Fruit fly (Drosophila melanogaster): ENCODE data around the gene CG1239.

CG1239 gene

DNA sequence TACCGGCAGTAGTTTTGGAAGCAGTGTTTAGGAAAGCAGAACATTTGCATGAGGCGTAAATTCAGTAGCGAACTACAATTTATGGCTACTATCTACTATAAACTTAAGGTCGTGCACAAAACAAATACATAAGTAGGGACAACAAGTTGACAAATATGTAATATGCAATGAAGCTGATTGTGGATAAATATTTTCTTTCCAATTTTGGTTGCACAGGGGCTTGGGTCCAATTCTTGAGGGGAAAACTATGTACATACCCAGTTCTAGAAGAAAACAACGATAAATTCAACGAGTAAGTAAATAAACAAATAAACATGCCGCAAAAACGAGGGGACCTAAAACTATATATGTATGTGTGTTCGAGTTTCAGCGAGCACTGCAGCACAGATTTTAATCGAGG is 27.7 kb downstream of the CG1239 start:
- TF ChIP-seq CG3032 (tag; optimal IDR thresholded peaks at IDR 0.05) (no peak), fkh (GFP tag; optimal IDR thresholded peaks at IDR 0.05) (peak; percentile 55)

DNA sequence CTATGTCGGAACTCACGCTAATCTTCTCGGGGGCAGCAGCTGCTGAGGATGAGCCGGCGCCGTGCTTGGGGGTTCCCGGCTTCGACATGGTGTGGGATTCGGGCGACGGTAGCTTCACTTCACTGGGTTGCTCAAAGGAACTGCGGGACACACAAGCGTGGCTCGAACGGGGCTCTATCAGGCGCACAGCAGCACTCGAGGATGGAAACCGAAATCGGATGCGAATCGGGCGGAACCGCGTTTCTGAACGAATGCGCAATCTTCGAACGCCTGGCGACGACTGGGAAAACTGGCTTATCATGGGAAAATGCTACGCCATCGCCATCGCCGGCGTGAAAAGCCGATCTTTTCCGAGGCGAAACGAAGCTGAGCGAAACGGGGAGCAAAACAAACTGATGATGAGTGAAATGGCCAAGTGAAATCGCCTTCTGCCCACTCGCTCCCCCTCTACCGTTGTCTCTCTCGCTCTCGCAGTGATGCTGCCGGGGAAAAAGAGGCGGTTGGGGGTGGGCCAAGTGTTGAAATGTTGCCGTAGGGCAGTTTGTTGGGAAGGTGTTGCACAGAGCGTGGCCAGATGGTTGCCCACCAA is 38.4 kb downstream of the CG1239 start:
- TF ChIP-seq svp (GFP tag) (no peak), eg (GFP tag; IDR thresholded peaks at IDR 0.05) (0 out of 3 replicates have a peak, but pooled peaks have one; percentile 21)

- TF ChIP-seq svp (GFP tag): peak; percentile 20
- TF ChIP-seq CG11762 (GFP tag; optimal IDR thresholded peaks at IDR 0.05; ENCODE audit: insufficient read depth): no peak
- TF ChIP-seq Gug (GFP tag; IDR thresholded peaks at IDR 0.05): no peak
- no peak for TF ChIP-seq Blimp-1 (GFP tag; optimal IDR thresholded peaks at IDR 0.05)
- TF ChIP-seq salr (GFP tag; optimal IDR thresholded peaks at IDR 0.05): no peak
- TF ChIP-seq dac (GFP tag; optimal IDR thresholded peaks at IDR 0.05): no peak
- no peak for TF ChIP-seq CG3032 (tag; optimal IDR thresholded peaks at IDR 0.05)
These were observed 39.1 kb downstream of the CG1239 start for dm6 chr3R:5772433-5772832.

dm6 chr3R:5778731-5779593 is 45.6 kb downstream of the CG1239 start, which contains the start of gene jagn:
Gene jagn, plus strand, starts transcription at chr3R:5779315.
- TF ChIP-seq CG3919 (GFP tag; optimal IDR thresholded peaks at IDR 0.05) (peak; percentile 56), Hr4 (GFP tag; optimal IDR thresholded peaks at IDR 0.05) (peak; percentile 30), CG3032 (tag; optimal IDR thresholded peaks at IDR 0.05) (peak; percentile 20), Eip75B (GFP tag; optimal IDR thresholded peaks at IDR 0.05) (peak; percentile 40), topi (GFP tag; optimal IDR thresholded peaks at IDR 0.05) (peak; percentile 45), CG1621 (tag; optimal IDR thresholded peaks at IDR 0.05) (no peak), CG34406 (GFP tag; optimal IDR thresholded peaks at IDR 0.05) (peak; percentile 27), Ets21C (GFP tag; optimal IDR thresholded peaks at IDR 0.05) (peak; percentile 49), Hr39 (GFP tag; optimal IDR thresholded peaks at IDR 0.05) (peak; percentile 59), Sox15 (GFP tag; optimal IDR thresholded peaks at IDR 0.05) (no peak), CG6854 (GFP tag; optimal IDR thresholded peaks at IDR 0.05) (no peak), Sox14 (GFP tag; optimal IDR thresholded peaks at IDR 0.05) (peak; percentile 35), spab (GFP tag; optimal IDR thresholded peaks at IDR 0.05) (no peak), achi (GFP tag; optimal IDR thresholded peaks at IDR 0.05) (peak; percentile 49), acj6 (GFP tag; optimal IDR thresholded peaks at IDR 0.05) (peak; percentile 15), CG6163 (GFP tag; IDR thresholded peaks at IDR 0.05) (peak; percentile 54; the same call in 2 of the 3 replicates), CG31627 (GFP tag; optimal IDR thresholded peaks at IDR 0.05) (peak; percentile 73), lz (GFP tag; optimal IDR thresholded peaks at IDR 0.05) (peak; percentile 58), CG8632 (GFP tag; optimal IDR thresholded peaks at IDR 0.05) (no peak), OdsH (GFP tag; optimal IDR thresholded peaks at IDR 0.05) (peak; percentile 43), cyc (GFP tag; optimal IDR thresholded peaks at IDR 0.05) (peak; percentile 54), eg (GFP tag; IDR thresholded peaks at IDR 0.05) (0 out of 3 replicates have a peak, but pooled peaks have one; percentile 24), Smox (GFP tag; optimal IDR thresholded peaks at IDR 0.05) (peak; percentile 53), Met (GFP tag; optimal IDR thresholded peaks at IDR 0.05) (peak; percentile 63), svp (GFP tag) (no peak), Sox102F (GFP tag; optimal IDR thresholded peaks at IDR 0.05) (peak; percentile 47), CG15336 (GFP tag; IDR thresholded peaks at IDR 0.05) (0 out of 2 replicates have a peak, but pooled peaks have one; percentile 18), esn (GFP tag; optimal IDR thresholded peaks at IDR 0.05) (peak; percentile 72), pdm3 (GFP tag; optimal IDR thresholded peaks at IDR 0.05) (peak; percentile 26), Blimp-1 (GFP tag; optimal IDR thresholded peaks at IDR 0.05) (peak; percentile 18), Eip78C (GFP tag) (peak; percentile 81)
